Worm (Caenorhabditis elegans): ENCODE measurements around the gene C01G10.14.

DNA sequence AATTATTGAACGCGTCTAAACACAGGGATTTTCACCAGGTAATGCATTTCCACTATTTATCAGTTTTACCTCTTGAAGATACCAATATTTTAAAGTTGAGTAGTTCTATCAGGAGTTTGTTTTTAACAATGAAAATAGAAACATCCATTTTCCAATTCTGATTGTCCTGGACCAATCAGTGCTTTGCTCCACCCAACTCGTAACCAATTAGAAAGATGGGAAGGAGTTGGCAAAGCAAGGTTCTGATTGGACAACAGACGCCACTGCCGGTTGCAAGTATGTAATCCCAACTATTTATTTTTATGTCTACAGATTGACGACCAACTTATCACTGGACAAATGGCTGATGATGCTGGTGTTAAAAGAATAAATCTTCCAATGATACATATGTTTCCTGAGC is 44.4 kb upstream of the C01G10.14 start:
- TF ChIP-seq dao-5 (tag; optimal IDR thresholded peaks at IDR 0.05) (no peak), him-1 (tag; optimal IDR thresholded peaks at IDR 0.05) (no peak)
